Fruit fly (Drosophila melanogaster) whole organism, embryonic: ENCODE results near the gene eIF3i.
A peak's percentile ranks its signal among the peaks of the same experiment; 100 is the strongest.

Experiments
- Adf1 ChIP-seq: fragments of 200-800 bp; sonication (Bioruptor generic); IDR thresholded peaks from 2 replicates; pipeline ENCODE4 v1.3.6; 2022; ENCODE audit warnings: missing biosample characterization, missing genetic modification characterization
- Atf-2 ChIP-seq: fragments of 200-800 bp; sonication (Bioruptor generic); optimal IDR thresholded peaks from 2 replicates; lab custom pipeline; 2016; ENCODE audit warnings: missing biosample characterization, missing genetic modification characterization
- CG10543 ChIP-seq: fragments of 200-800 bp; sonication (Bioruptor generic); optimal IDR thresholded peaks from 3 replicates; lab custom pipeline; 2017; ENCODE audit warnings: missing biosample characterization, mild to moderate bottlenecking, missing genetic modification characterization, moderate library complexity
- CG11560 ChIP-seq: fragments of 200-800 bp; sonication (Bioruptor generic); IDR thresholded peaks from 3 replicates; pipeline ENCODE4 v1.3.6; 2022; ENCODE audit warnings: missing biosample characterization, missing genetic modification characterization
- CG11695 ChIP-seq: fragments of 200-800 bp; sonication (Bioruptor generic); IDR thresholded peaks from 3 replicates; pipeline ENCODE4 v1.3.6; 2022; ENCODE audit warnings: missing biosample characterization, missing genetic modification characterization
- CG12219 ChIP-seq: fragments of 200-800 bp; sonication (Bioruptor generic); optimal IDR thresholded peaks from 3 replicates; lab custom pipeline; 2018; ENCODE audit warnings: missing biosample characterization, mild to moderate bottlenecking, missing genetic modification characterization
- CG13894 ChIP-seq: fragments of 200-800 bp; sonication (Bioruptor generic); optimal IDR thresholded peaks from 3 replicates; lab custom pipeline; 2018; ENCODE audit warnings: missing biosample characterization, mild to moderate bottlenecking, missing genetic modification characterization, moderate library complexity
- CG15601 ChIP-seq: fragments of 200-800 bp; sonication (Bioruptor generic); optimal IDR thresholded peaks from 3 replicates; lab custom pipeline; 2019; ENCODE audit warnings: missing biosample characterization, mild to moderate bottlenecking, missing genetic modification characterization, moderate library complexity
- CG1602 ChIP-seq: fragments of 200-800 bp; sonication (Bioruptor generic); optimal IDR thresholded peaks from 3 replicates; lab custom pipeline; 2016; ENCODE audit warnings: missing biosample characterization, missing genetic modification characterization
- CG1647 ChIP-seq: fragments of 200-800 bp; sonication (Bioruptor generic); optimal IDR thresholded peaks from 3 replicates; lab custom pipeline; 2016; ENCODE audit warnings: missing biosample characterization, missing genetic modification characterization
- CG17186 ChIP-seq: fragments of 200-800 bp; sonication (Bioruptor generic); optimal IDR thresholded peaks from 3 replicates; lab custom pipeline; 2017; ENCODE audit warnings: missing biosample characterization, missing genetic modification reagents, missing genetic modification characterization
- CG17385 ChIP-seq: fragments of 200-800 bp; sonication (Bioruptor generic); optimal IDR thresholded peaks from 3 replicates; lab custom pipeline; 2018; ENCODE audit warnings: missing biosample characterization, mild to moderate bottlenecking, missing genetic modification characterization
- CG1832 ChIP-seq: fragments of 200-800 bp; sonication (Bioruptor generic); optimal IDR thresholded peaks from 2 replicates; lab custom pipeline; 2017; ENCODE audit warnings: missing biosample characterization, mild to moderate bottlenecking, missing genetic modification characterization, inconsistent platforms
- CG2202 ChIP-seq: fragments of 200-800 bp; sonication (Bioruptor generic); optimal IDR thresholded peaks from 2 replicates; lab custom pipeline; 2018; ENCODE audit warnings: missing biosample characterization, mild to moderate bottlenecking, missing genetic modification characterization
- CG31441 ChIP-seq: fragments of 200-800 bp; sonication (Bioruptor generic); IDR thresholded peaks from 2 replicates; pipeline ENCODE4 v1.3.6; 2022; ENCODE audit warnings: missing biosample characterization, missing genetic modification characterization
- CG34224 ChIP-seq: fragments of 200-800 bp; sonication (Bioruptor generic); IDR thresholded peaks from 3 replicates; pipeline ENCODE4 v1.3.6; 2022; ENCODE audit warnings: missing biosample characterization, missing genetic modification characterization; ENCODE audit not compliant: partially characterized antibody
- CG4424 ChIP-seq: fragments of 200-800 bp; sonication (Bioruptor generic); optimal IDR thresholded peaks from 3 replicates; lab custom pipeline; 2016; ENCODE audit warnings: missing biosample characterization, missing genetic modification characterization
- CG6791 ChIP-seq: fragments of 200-800 bp; sonication (Bioruptor generic); IDR thresholded peaks from 3 replicates; pipeline ENCODE4 v1.3.6; 2022; ENCODE audit warnings: missing biosample characterization, missing genetic modification characterization; ENCODE audit not compliant: partially characterized antibody
- CG9797 ChIP-seq: fragments of 200-800 bp; sonication (Bioruptor generic); optimal IDR thresholded peaks from 3 replicates; lab custom pipeline; 2018; ENCODE audit warnings: missing biosample characterization, mild to moderate bottlenecking, missing genetic modification characterization
- CrebB ChIP-seq: fragments of 200-800 bp; sonication (Bioruptor generic); optimal IDR thresholded peaks from 3 replicates; lab custom pipeline; 2018; ENCODE audit warnings: missing biosample characterization, mild to moderate bottlenecking, missing genetic modification characterization
- D ChIP-seq, 2 experiments: fragments of 200-800 bp in 1 of 2; fragments of >200 bp in 1 of 2; sonication (Bioruptor generic) in 1 of 2; optimal IDR thresholded peaks; 2 replicates in 1 of 2; 3 replicates in 1 of 2; lab custom pipeline; 2017; ENCODE audit warnings: mild to moderate bottlenecking in 1 of 2, missing biosample characterization in 1 of 2, missing genetic modification characterization in 1 of 2, missing genetic modification reagents in 1 of 2
- Fer2 ChIP-seq: fragments of 200-800 bp; sonication (Bioruptor generic); optimal IDR thresholded peaks from 2 replicates; lab custom pipeline; 2018; ENCODE audit warnings: missing biosample characterization, mild to moderate bottlenecking, missing genetic modification characterization, moderate library complexity
- HmgD ChIP-seq: fragments of 200-800 bp; sonication (Bioruptor generic); optimal IDR thresholded peaks from 3 replicates; lab custom pipeline; 2016; ENCODE audit warnings: missing biosample characterization, missing genetic modification characterization
- Mad ChIP-seq: fragments of 200-800 bp; sonication (Bioruptor generic); optimal IDR thresholded peaks from 2 replicates; lab custom pipeline; 2016; ENCODE audit warnings: missing biosample characterization, missing genetic modification characterization
- NFAT ChIP-seq: fragments of 200-800 bp; sonication (Bioruptor generic); IDR thresholded peaks from 2 replicates; pipeline ENCODE4 v1.3.6; 2022; ENCODE audit warnings: missing biosample characterization, missing genetic modification characterization
- Nf-YA ChIP-seq: fragments of 200-800 bp; sonication (Bioruptor generic); IDR thresholded peaks from 2 replicates; pipeline ENCODE4 v1.3.6; 2022; ENCODE audit warnings: missing biosample characterization, missing genetic modification characterization
- Sox100B ChIP-seq: fragments of 200-800 bp; sonication (Bioruptor generic); optimal IDR thresholded peaks from 3 replicates; lab custom pipeline; 2018; ENCODE audit warnings: missing biosample characterization, mild to moderate bottlenecking, missing genetic modification characterization
- Trl ChIP-seq, 3 experiments: fragments of >200 bp in 2 of 3; fragments of 200-800 bp in 1 of 3; sonication (Bioruptor generic) in 1 of 3; optimal IDR thresholded peaks; 2 replicates in 1 of 3; 3 replicates in 2 of 3; lab custom pipeline; 2016 to 2017; ENCODE audit warnings: missing biosample characterization in 1 of 3, missing genetic modification characterization in 1 of 3
- az2 ChIP-seq: fragments of 200-800 bp; sonication (Bioruptor generic); optimal IDR thresholded peaks from 3 replicates; lab custom pipeline; 2016; ENCODE audit warnings: missing biosample characterization, missing genetic modification characterization
- chm ChIP-seq: fragments of 200-800 bp; sonication (Bioruptor generic); IDR thresholded peaks from 2 replicates; pipeline ENCODE4 v1.3.6; 2022; ENCODE audit warnings: missing biosample characterization, missing genetic modification characterization
- crol ChIP-seq: fragments of 200-800 bp; sonication (Bioruptor generic); IDR thresholded peaks from 2 replicates; pipeline ENCODE4 v1.3.6; 2022; ENCODE audit warnings: missing biosample characterization, missing genetic modification characterization
- dpn ChIP-seq, 2 experiments: fragments of 200-800 bp; sonication (Bioruptor generic); optimal IDR thresholded peaks; 3 replicates each; lab custom pipeline; 2016; ENCODE audit warnings: missing biosample characterization in 2 of 2, missing genetic modification characterization in 2 of 2
- dysf ChIP-seq: fragments of 200-800 bp; sonication (Bioruptor generic); IDR thresholded peaks from 3 replicates; pipeline ENCODE4 v1.3.6; 2022; ENCODE audit warnings: missing biosample characterization, missing genetic modification characterization
- exex ChIP-seq: fragments of 200-800 bp; sonication (Bioruptor generic); optimal IDR thresholded peaks from 4 replicates; lab custom pipeline; 2018; ENCODE audit warnings: missing biosample characterization, mild to moderate bottlenecking, missing genetic modification characterization, moderate library complexity
- hb ChIP-seq: fragments of 200-800 bp; sonication (Bioruptor generic); IDR thresholded peaks from 3 replicates; pipeline ENCODE4 v1.3.6; 2022; ENCODE audit warnings: missing biosample characterization, missing genetic modification characterization; ENCODE audit not compliant: partially characterized antibody
- kni ChIP-seq: fragments of 200-800 bp; sonication (Bioruptor generic); optimal IDR thresholded peaks from 3 replicates; lab custom pipeline; 2017; ENCODE audit warnings: mild to moderate bottlenecking, missing biosample characterization, missing genetic modification reagents, missing genetic modification characterization
- knrl ChIP-seq: fragments of 200-800 bp; sonication (Bioruptor generic); IDR thresholded peaks from 3 replicates; pipeline ENCODE4 v1.3.6; 2022; ENCODE audit warnings: missing biosample characterization, missing genetic modification characterization; ENCODE audit not compliant: partially characterized antibody
- nerfin-1 ChIP-seq: fragments of 200-800 bp; sonication (Bioruptor generic); optimal IDR thresholded peaks from 3 replicates; lab custom pipeline; 2019; ENCODE audit warnings: missing biosample characterization, mild to moderate bottlenecking, missing genetic modification characterization, moderate library complexity
- otp ChIP-seq: fragments of 200-800 bp; sonication (Bioruptor generic); IDR thresholded peaks from 3 replicates; pipeline ENCODE4, ENCODE4 v1.3.6; 2022; ENCODE audit warnings: missing biosample characterization, missing genetic modification characterization
- p53 ChIP-seq: fragments of 200-800 bp; sonication (Bioruptor generic); optimal IDR thresholded peaks from 2 replicates; lab custom pipeline; 2016; ENCODE audit warnings: missing biosample characterization, missing genetic modification characterization
- peb ChIP-seq: fragments of 200-800 bp; sonication (Bioruptor generic); IDR thresholded peaks from 2 replicates; pipeline ENCODE4 v1.3.6; 2022; ENCODE audit warnings: missing biosample characterization, missing genetic modification characterization
- pho ChIP-seq: fragments of 200-800 bp; sonication (Bioruptor generic); optimal IDR thresholded peaks from 2 replicates; lab custom pipeline; 2016; ENCODE audit warnings: missing biosample characterization, missing genetic modification characterization
- pum ChIP-seq: fragments of 200-800 bp; sonication (Bioruptor generic); optimal IDR thresholded peaks from 2 replicates; lab custom pipeline; 2016; ENCODE audit warnings: missing biosample characterization, missing genetic modification characterization
- row ChIP-seq: fragments of 200-800 bp; sonication (Bioruptor generic); IDR thresholded peaks from 3 replicates; pipeline ENCODE4 v1.3.6; 2022; ENCODE audit warnings: missing biosample characterization, missing genetic modification characterization
- sd ChIP-seq: fragments of 200-800 bp; sonication (Bioruptor generic); optimal IDR thresholded peaks from 3 replicates; lab custom pipeline; 2018; ENCODE audit warnings: missing biosample characterization, mild to moderate bottlenecking, missing genetic modification characterization, moderate library complexity
- sim ChIP-seq: fragments of 200-800 bp; sonication (Bioruptor generic); IDR thresholded peaks from 2 replicates; pipeline ENCODE4 v1.3.6; 2022; ENCODE audit warnings: missing biosample characterization, missing genetic modification characterization
- sna ChIP-seq: fragments of 200-800 bp; sonication (Bioruptor generic); IDR thresholded peaks from 2 replicates; pipeline ENCODE4 v1.3.6; 2022; ENCODE audit warnings: missing biosample characterization, missing genetic modification characterization; ENCODE audit not compliant: partially characterized antibody
- tll ChIP-seq, 2 experiments: fragments of 200-800 bp in 1 of 2; fragments of >200 bp in 1 of 2; sonication (Bioruptor generic) in 1 of 2; optimal IDR thresholded peaks; 2 replicates each; lab custom pipeline; 2017 to 2019; ENCODE audit warnings: missing biosample characterization in 2 of 2, missing genetic modification characterization in 2 of 2, mild to moderate bottlenecking in 1 of 2, moderate library complexity in 1 of 2

eIF3i gene

dm6 chr2L:5009306-5010030 lies 41.9 kb upstream of the eIF3i start, which contains the start of gene Rtnl1 (continued):
- TF ChIP-seq hb (peak; percentile 79), HmgD (GFP tag; lab: Kevin White, UChicago) (peak; percentile 88), CG15601 (tag; lab: Kevin White, UChicago) (peak; percentile 42), CG10543 (GFP tag; lab: Kevin White, UChicago) (peak; percentile 6), Atf-2 (GFP tag; lab: Kevin White, UChicago) (peak; percentile 9), D (optimal IDR thresholded peaks at IDR 0.05; lab: Kevin White, UChicago) (no peak), D (GFP tag; optimal IDR thresholded peaks at IDR 0.05; lab: Kevin White, UChicago) (no peak), Adf1 (GFP tag; lab: Robert Waterston, UW) (peak; percentile 31; the same call in 1 of the 2 replicates), CG1647 (GFP tag; lab: Kevin White, UChicago) (peak; percentile 43), sna (GFP tag; lab: Robert Waterston, UW) (peak; percentile 82), knrl (GFP tag; lab: Robert Waterston, UW) (peak; percentile 92), CG2202 (tag; lab: Kevin White, UChicago) (no peak), chm (peak; percentile 48; the same call in 1 of the 2 replicates), p53 (GFP tag; lab: Kevin White, UChicago) (peak; percentile 71), dpn (GFP tag; optimal IDR thresholded peaks at IDR 0.05; lab: Kevin White, UChicago) (peak; percentile 42 to 52), CG6791 (GFP tag; lab: Robert Waterston, UW) (peak; percentile 93), Trl (optimal IDR thresholded peaks at IDR 0.05; lab: Kevin White, UChicago) (no peak), Trl (GFP tag; optimal IDR thresholded peaks at IDR 0.05; lab: Kevin White, UChicago) (peak; percentile 22), CG31441 (GFP tag; lab: Robert Waterston, UW) (no peak), CG4424 (GFP tag; lab: Kevin White, UChicago) (peak; percentile 24), pum (peak; percentile 19), Fer2 (tag; lab: Kevin White, UChicago) (no peak), sd (tag; lab: Kevin White, UChicago) (peak; percentile 88), crol (GFP tag; lab: Robert Waterston, UW) (no peak), sim (GFP tag; lab: Robert Waterston, UW) (no peak), CG17385 (no peak), CG34224 (peak; percentile 90), Nf-YA (GFP tag; lab: Robert Waterston, UW) (no peak), nerfin-1 (tag; lab: Kevin White, UChicago) (peak; percentile 16), az2 (GFP tag; lab: Kevin White, UChicago) (peak; percentile 3), row (peak; percentile 57), CrebB (tag; lab: Kevin White, UChicago) (peak; percentile 17), otp (GFP tag; lab: Robert Waterston, UW) (no peak), CG9797 (GFP tag; lab: Kevin White, UChicago) (peak; percentile 80), Sox100B (GFP tag; lab: Kevin White, UChicago) (no peak), peb (GFP tag; lab: Robert Waterston, UW) (no peak), pho (GFP tag; lab: Kevin White, UChicago) (peak; percentile 49), dysf (GFP tag; lab: Robert Waterston, UW) (0 out of 3 replicates have a peak, but pooled peaks have one; percentile 12), CG1602 (no peak), CG12219 (GFP tag; lab: Kevin White, UChicago) (no peak), NFAT (peak; percentile 53; the same call in 1 of the 2 replicates), tll (GFP tag; optimal IDR thresholded peaks at IDR 0.05; lab: Kevin White, UChicago) (no peak), kni (no peak), CG11695 (GFP tag; lab: Robert Waterston, UW) (no peak), CG11560 (tag; lab: Robert Waterston, UW) (0 out of 3 replicates have a peak, but pooled peaks have one; percentile 9), CG17186 (GFP tag; lab: Kevin White, UChicago) (peak; percentile 59), CG1832 (GFP tag; lab: Kevin White, UChicago) (no peak), exex (tag; lab: Kevin White, UChicago) (no peak), CG13894 (peak; percentile 47), Mad (peak; percentile 35)
